Fruit fly (Drosophila melanogaster) whole organism, embryonic: ENCODE data around the gene CG46430.

Source experiments
- CG10209 ChIP-seq: fragments of 200-800 bp; sonication (Bioruptor generic); optimal IDR thresholded peaks from 3 replicates; lab custom pipeline; 2017; ENCODE audit warnings: missing biosample characterization, mild to moderate bottlenecking, missing genetic modification characterization, missing genetic modification reagents
- CG10267 ChIP-seq: fragments of 200-800 bp; sonication (Bioruptor generic); optimal IDR thresholded peaks from 2 replicates; lab custom pipeline; 2018; ENCODE audit warnings: missing biosample characterization, mild to moderate bottlenecking, missing genetic modification characterization, moderate library complexity
- CG10321 ChIP-seq: fragments of 200-800 bp; sonication (Bioruptor generic); IDR thresholded peaks from 2 replicates; pipeline ENCODE4 v1.3.6; 2022; ENCODE audit warnings: missing biosample characterization, missing genetic modification characterization
- CG10543 ChIP-seq: fragments of 200-800 bp; sonication (Bioruptor generic); optimal IDR thresholded peaks from 3 replicates; lab custom pipeline; 2017; ENCODE audit warnings: missing biosample characterization, mild to moderate bottlenecking, missing genetic modification characterization, moderate library complexity
- CG11504 ChIP-seq: fragments of 200-800 bp; sonication (Bioruptor generic); optimal IDR thresholded peaks from 3 replicates; lab custom pipeline; 2019; ENCODE audit warnings: missing biosample characterization, mild to moderate bottlenecking, missing genetic modification characterization, moderate library complexity
- CG11695 ChIP-seq: fragments of 200-800 bp; sonication (Bioruptor generic); IDR thresholded peaks from 3 replicates; pipeline ENCODE4 v1.3.6; 2022; ENCODE audit warnings: missing biosample characterization, missing genetic modification characterization
- CG12071 ChIP-seq: fragments of 200-800 bp; sonication (Bioruptor generic); optimal IDR thresholded peaks from 3 replicates; lab custom pipeline; 2018; ENCODE audit warnings: missing biosample characterization, mild to moderate bottlenecking, missing genetic modification characterization
- CG12391 ChIP-seq: fragments of 200-800 bp; sonication (Bioruptor generic); optimal IDR thresholded peaks from 3 replicates; lab custom pipeline; 2018; ENCODE audit warnings: missing biosample characterization, mild to moderate bottlenecking, missing genetic modification characterization, moderate library complexity
- CG12659 ChIP-seq: fragments of 200-800 bp; sonication (Bioruptor generic); optimal IDR thresholded peaks from 3 replicates; lab custom pipeline; 2017; ENCODE audit warnings: mild to moderate bottlenecking, missing biosample characterization, missing genetic modification reagents, missing genetic modification characterization
- CG14965 ChIP-seq: fragments of 200-800 bp; sonication (Bioruptor generic); optimal IDR thresholded peaks from 2 replicates; lab custom pipeline; 2016; ENCODE audit warnings: missing biosample characterization, missing genetic modification characterization, borderline replicate concordance
- CG15269 ChIP-seq: fragments of 200-800 bp; sonication (Bioruptor generic); optimal IDR thresholded peaks from 2 replicates; lab custom pipeline; 2018; ENCODE audit warnings: missing biosample characterization, mild to moderate bottlenecking, missing genetic modification characterization, moderate library complexity
- CG18599 ChIP-seq: fragments of 200-800 bp; sonication (Bioruptor generic); optimal IDR thresholded peaks from 3 replicates; lab custom pipeline; 2017; ENCODE audit warnings: missing biosample characterization, missing genetic modification characterization, mild to moderate bottlenecking, moderate library complexity, missing genetic modification reagents
- CG2889 ChIP-seq: fragments of 200-800 bp; sonication (Bioruptor generic); IDR thresholded peaks from 3 replicates; pipeline ENCODE4 v1.3.6; 2022; ENCODE audit warnings: missing biosample characterization, missing genetic modification characterization
- CG31365 ChIP-seq: fragments of 200-800 bp; sonication (Bioruptor generic); optimal IDR thresholded peaks from 2 replicates; lab custom pipeline; 2018; ENCODE audit warnings: missing biosample characterization, mild to moderate bottlenecking, missing genetic modification characterization
- CG3163 ChIP-seq: fragments of 200-800 bp; sonication (Bioruptor generic); optimal IDR thresholded peaks from 3 replicates; lab custom pipeline; 2016; ENCODE audit warnings: missing biosample characterization, missing genetic modification characterization
- CG32767 ChIP-seq: fragments of 200-800 bp; sonication (Bioruptor generic); IDR thresholded peaks from 2 replicates; pipeline ENCODE4 v1.3.6; 2022; ENCODE audit warnings: missing biosample characterization, missing genetic modification characterization
- CG42726 ChIP-seq: fragments of 200-800 bp; sonication (Bioruptor generic); IDR thresholded peaks from 2 replicates; pipeline ENCODE4 v1.3.6; 2022; ENCODE audit warnings: missing biosample characterization, missing genetic modification characterization; ENCODE audit not compliant: partially characterized antibody
- CG4424 ChIP-seq: fragments of 200-800 bp; sonication (Bioruptor generic); optimal IDR thresholded peaks from 3 replicates; lab custom pipeline; 2016; ENCODE audit warnings: missing biosample characterization, missing genetic modification characterization
- CG6272 ChIP-seq: fragments of 200-800 bp; sonication (Bioruptor generic); IDR thresholded peaks from 2 replicates; pipeline ENCODE4 v1.3.6; 2022; ENCODE audit warnings: missing biosample characterization, missing genetic modification characterization
- CG7556 ChIP-seq: fragments of 200-800 bp; sonication (Bioruptor generic); optimal IDR thresholded peaks from 2 replicates; lab custom pipeline; 2017; ENCODE audit warnings: missing biosample characterization, mild to moderate bottlenecking, missing genetic modification characterization
- CG7786 ChIP-seq: fragments of 200-800 bp; sonication (Bioruptor generic); optimal IDR thresholded peaks from 2 replicates; lab custom pipeline; 2016; ENCODE audit warnings: missing biosample characterization, missing genetic modification characterization
- CG8290 ChIP-seq, 3 experiments: fragments of 200-800 bp; sonication (Bioruptor generic); optimal IDR thresholded peaks; 2 replicates each; lab custom pipeline; 2016 to 2019; ENCODE audit warnings: missing biosample characterization in 3 of 3, missing genetic modification characterization in 3 of 3, mild to moderate bottlenecking in 2 of 3, moderate library complexity in 1 of 3
- CG9727 ChIP-seq: fragments of 200-800 bp; sonication (Bioruptor generic); optimal IDR thresholded peaks from 3 replicates; lab custom pipeline; 2017; ENCODE audit warnings: missing biosample characterization, mild to moderate bottlenecking, missing genetic modification characterization
- CG9932 ChIP-seq: fragments of 200-800 bp; sonication (Bioruptor generic); IDR thresholded peaks from 2 replicates; pipeline ENCODE4 v1.3.6; 2022; ENCODE audit warnings: missing biosample characterization, missing genetic modification characterization
- CkIIα-i1 ChIP-seq: fragments of 200-800 bp; sonication (Bioruptor generic); IDR thresholded peaks from 2 replicates; pipeline ENCODE4 v1.3.6; 2022; ENCODE audit warnings: missing biosample characterization, missing genetic modification characterization
- Dad ChIP-seq: fragments of 200-800 bp; sonication (Bioruptor generic); optimal IDR thresholded peaks from 3 replicates; lab custom pipeline; 2016; ENCODE audit warnings: missing biosample characterization, missing genetic modification characterization
- Deaf1 ChIP-seq: fragments of 200-800 bp; optimal IDR thresholded peaks from 3 replicates; lab custom pipeline; 2019; ENCODE audit warnings: missing biosample characterization, mild to moderate bottlenecking, missing genetic modification characterization, moderate library complexity
- Doc3 ChIP-seq: fragments of 200-800 bp; sonication (Bioruptor generic); IDR thresholded peaks from 3 replicates; pipeline ENCODE4 v1.3.6; 2022; ENCODE audit warnings: missing biosample characterization, missing genetic modification characterization; ENCODE audit not compliant: partially characterized antibody
- HLH54F ChIP-seq: fragments of 200-800 bp; sonication (Bioruptor generic); optimal IDR thresholded peaks from 3 replicates; lab custom pipeline; 2016; ENCODE audit warnings: missing biosample characterization, missing genetic modification characterization
- Hr39 ChIP-seq: fragments of >200 bp; optimal IDR thresholded peaks from 2 replicates; lab custom pipeline; 2017
- MBD-R2 ChIP-seq: fragments of 200-800 bp; sonication (Bioruptor generic); IDR thresholded peaks from 2 replicates; pipeline ENCODE4 v1.3.6; 2022; ENCODE audit warnings: missing biosample characterization, missing genetic modification characterization
- Meics ChIP-seq: fragments of 200-800 bp; sonication (Bioruptor generic); optimal IDR thresholded peaks from 2 replicates; lab custom pipeline; 2017; ENCODE audit warnings: missing biosample characterization, mild to moderate bottlenecking, missing genetic modification characterization
- Ptx1 ChIP-seq: fragments of 200-800 bp; sonication (Bioruptor generic); IDR thresholded peaks from 2 replicates; pipeline ENCODE4 v1.3.6; 2022; ENCODE audit warnings: missing biosample characterization, missing genetic modification characterization
- br ChIP-seq: fragments of >200 bp; optimal IDR thresholded peaks from 2 replicates; lab custom pipeline; 2017
- caup ChIP-seq: fragments of 200-800 bp; sonication (Bioruptor generic); optimal IDR thresholded peaks from 3 replicates; lab custom pipeline; 2017; ENCODE audit warnings: missing biosample characterization, mild to moderate bottlenecking, missing genetic modification characterization, moderate library complexity; ENCODE audit not compliant: severe bottlenecking
- crc ChIP-seq: fragments of 200-800 bp; sonication (Bioruptor generic); optimal IDR thresholded peaks from 2 replicates; lab custom pipeline; 2016; ENCODE audit warnings: missing biosample characterization, missing genetic modification characterization
- cwo ChIP-seq: fragments of 200-800 bp; sonication (Bioruptor generic); optimal IDR thresholded peaks from 3 replicates; lab custom pipeline; 2017; ENCODE audit warnings: missing biosample characterization, missing genetic modification characterization, mild to moderate bottlenecking, moderate library complexity, missing genetic modification reagents
- dysf ChIP-seq: fragments of 200-800 bp; sonication (Bioruptor generic); IDR thresholded peaks from 3 replicates; pipeline ENCODE4 v1.3.6; 2022; ENCODE audit warnings: missing biosample characterization, missing genetic modification characterization
- gem ChIP-seq: fragments of 200-800 bp; sonication (Bioruptor generic); optimal IDR thresholded peaks from 2 replicates; lab custom pipeline; 2019; ENCODE audit warnings: missing biosample characterization, mild to moderate bottlenecking, missing genetic modification characterization, moderate library complexity
- gfzf ChIP-seq: fragments of 200-800 bp; sonication (Bioruptor generic); optimal IDR thresholded peaks from 2 replicates; lab custom pipeline; 2016; ENCODE audit warnings: missing biosample characterization, mild to moderate bottlenecking, missing genetic modification characterization, moderate library complexity
- her ChIP-seq: fragments of 200-800 bp; sonication (Bioruptor generic); optimal IDR thresholded peaks from 2 replicates; lab custom pipeline; 2016; ENCODE audit warnings: missing biosample characterization, missing genetic modification characterization
- hth ChIP-seq: fragments of >200 bp; optimal IDR thresholded peaks from 2 replicates; lab custom pipeline; 2017; ENCODE audit warnings: inconsistent platforms
- lab ChIP-seq: fragments of 200-800 bp; sonication (Bioruptor generic); optimal IDR thresholded peaks from 3 replicates; lab custom pipeline; 2017; ENCODE audit warnings: missing biosample characterization, missing genetic modification characterization, mild to moderate bottlenecking, moderate library complexity, missing genetic modification reagents
- nmo ChIP-seq: fragments of 200-800 bp; sonication (Bioruptor generic); optimal IDR thresholded peaks from 2 replicates; lab custom pipeline; 2018; ENCODE audit warnings: missing biosample characterization, mild to moderate bottlenecking, missing genetic modification characterization, moderate library complexity
- odd ChIP-seq: fragments of 200-800 bp; sonication (Bioruptor generic); optimal IDR thresholded peaks from 2 replicates; lab custom pipeline; 2017; ENCODE audit warnings: missing biosample characterization, mild to moderate bottlenecking, missing genetic modification characterization
- phol ChIP-seq: fragments of 200-800 bp; sonication (Bioruptor generic); optimal IDR thresholded peaks from 3 replicates; lab custom pipeline; 2018; ENCODE audit warnings: missing biosample characterization, mild to moderate bottlenecking, missing genetic modification characterization, moderate library complexity
- pros ChIP-seq: fragments of 200-800 bp; sonication (Bioruptor generic); optimal IDR thresholded peaks from 3 replicates; lab custom pipeline; 2019; ENCODE audit warnings: missing biosample characterization, mild to moderate bottlenecking, missing genetic modification characterization, moderate library complexity
- sob ChIP-seq: fragments of 200-800 bp; sonication (Bioruptor generic); IDR thresholded peaks from 2 replicates; pipeline ENCODE4 v1.3.6; 2022; ENCODE audit warnings: missing biosample characterization, missing genetic modification characterization
- tna ChIP-seq: fragments of 200-800 bp; sonication (Bioruptor generic); IDR thresholded peaks from 2 replicates; pipeline ENCODE4 v1.3.6; 2022; ENCODE audit warnings: missing biosample characterization, missing genetic modification characterization; ENCODE audit not compliant: partially characterized antibody
- zfh2 ChIP-seq: fragments of 200-800 bp; sonication (Bioruptor generic); optimal IDR thresholded peaks from 2 replicates; lab custom pipeline; 2016; ENCODE audit warnings: missing biosample characterization, missing genetic modification characterization

CG46430 gene

DNA sequence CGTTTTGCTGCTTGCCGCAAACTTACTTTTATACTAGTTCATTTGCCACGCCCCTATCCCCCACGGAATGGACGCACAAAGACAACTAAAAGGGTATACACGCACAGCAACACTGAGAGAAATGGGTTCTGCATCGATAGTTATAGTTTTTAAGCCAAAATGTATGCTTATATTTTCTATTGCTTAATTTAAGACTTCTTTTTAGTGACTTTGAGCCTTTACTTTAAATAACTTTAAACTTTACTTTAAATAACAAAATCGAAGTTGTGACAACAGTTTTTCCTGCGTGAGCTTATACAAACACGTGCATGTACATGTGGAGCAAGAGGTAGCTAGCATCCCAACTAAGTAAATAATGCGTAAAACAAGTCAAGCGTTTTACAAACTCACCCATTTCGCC lies 4.2 kb downstream of the CG46430 start (continued):
- no peak for TF ChIP-seq CG14965
- TF ChIP-seq zfh2 (GFP tag; lab: Kevin White, UChicago), result no peak
- TF ChIP-seq lab (GFP tag; lab: Kevin White, UChicago), result peak; percentile 57
- no peak for TF ChIP-seq CG10267
- no peak for TF ChIP-seq CG12391 (tag; lab: Kevin White, UChicago)
- TF ChIP-seq CG15269 (tag; lab: Kevin White, UChicago), result peak; percentile 39
- TF ChIP-seq CG7556 (GFP tag; lab: Kevin White, UChicago), result peak; percentile 31
- no peak for TF ChIP-seq CG10321 (GFP tag; lab: Robert Waterston, UW)
- TF ChIP-seq phol (tag; lab: Kevin White, UChicago), result no peak
- no peak for TF ChIP-seq CG12659 (GFP tag; lab: Kevin White, UChicago)
- 0 out of 2 replicates have a peak, but pooled peaks have one; percentile 7 for TF ChIP-seq CG6272 (GFP tag; lab: Robert Waterston, UW)
- TF ChIP-seq her (GFP tag; lab: Kevin White, UChicago), result no peak
- TF ChIP-seq caup (GFP tag; lab: Kevin White, UChicago), result peak; percentile 15
- TF ChIP-seq odd (GFP tag; lab: Kevin White, UChicago), result no peak
- TF ChIP-seq br (lab: Kevin White, UChicago), result no peak
- no peak for TF ChIP-seq CG4424
- TF ChIP-seq Ptx1 (GFP tag; lab: Robert Waterston, UW), result no peak
- TF ChIP-seq Meics, result peak; percentile 48
- peak; percentile 51 for TF ChIP-seq CG11504 (tag; lab: Kevin White, UChicago)
- no peak for TF ChIP-seq CG12071 (GFP tag; lab: Kevin White, UChicago)
- no peak for TF ChIP-seq pros (GFP tag; lab: Kevin White, UChicago)
- TF ChIP-seq CG42726 (GFP tag; lab: Robert Waterston, UW), result no peak
- no peak for TF ChIP-seq CG7786 (GFP tag; lab: Kevin White, UChicago)
- peak; percentile 49 for TF ChIP-seq gem (tag; lab: Kevin White, UChicago)
- TF ChIP-seq dysf (GFP tag; lab: Robert Waterston, UW), result 0 out of 3 replicates have a peak, but pooled peaks have one; percentile 39
- TF ChIP-seq sob (GFP tag; lab: Robert Waterston, UW), result no peak; the same call in 1 of the 2 replicates
- TF ChIP-seq CG9932 (GFP tag; lab: Robert Waterston, UW), result peak; percentile 34; the same call in 1 of the 2 replicates
- no peak for TF ChIP-seq CkIIα-i1
- TF ChIP-seq Hr39 (lab: Kevin White, UChicago), result no peak
- TF ChIP-seq nmo, result peak; percentile 1
- no peak for TF ChIP-seq CG2889 (GFP tag; lab: Robert Waterston, UW)
- TF ChIP-seq CG10543 (GFP tag; lab: Kevin White, UChicago), result no peak
- no peak for TF ChIP-seq tna (GFP tag; lab: Robert Waterston, UW)
- 0 out of 2 replicates have a peak, but pooled peaks have one; percentile 19 for TF ChIP-seq CG32767 (GFP tag; lab: Robert Waterston, UW)
- no peak for TF ChIP-seq Dad (GFP tag; lab: Kevin White, UChicago)
- TF ChIP-seq hth (lab: Kevin White, UChicago), result no peak
- TF ChIP-seq crc (GFP tag; lab: Kevin White, UChicago), result no peak
- peak; percentile 75 for TF ChIP-seq CG18599 (GFP tag; lab: Kevin White, UChicago)
- no peak for TF ChIP-seq CG3163 (GFP tag; lab: Kevin White, UChicago)
- TF ChIP-seq CG9727 (GFP tag; lab: Kevin White, UChicago), result peak; percentile 20
- peak; percentile 5 for TF ChIP-seq CG10209 (GFP tag; lab: Kevin White, UChicago)
- TF ChIP-seq Deaf1, result no peak
- TF ChIP-seq HLH54F (GFP tag; lab: Kevin White, UChicago), result no peak
- TF ChIP-seq Doc3, result no peak
- peak; percentile 64 for TF ChIP-seq cwo
- no peak for TF ChIP-seq CG8290 (GFP tag; optimal IDR thresholded peaks at IDR 0.05; lab: Kevin White, UChicago)
- TF ChIP-seq CG8290 (tag; optimal IDR thresholded peaks at IDR 0.05; lab: Kevin White, UChicago), result no peak
- no peak for TF ChIP-seq CG31365 (tag; lab: Kevin White, UChicago)
- no peak; the same call in 1 of the 2 replicates for TF ChIP-seq MBD-R2 (GFP tag; lab: Robert Waterston, UW)
- peak; percentile 37; the same call in 1 of the 3 replicates for TF ChIP-seq CG11695 (GFP tag; lab: Robert Waterston, UW)
- no peak for TF ChIP-seq gfzf (GFP tag; lab: Kevin White, UChicago)
